Worm (Caenorhabditis elegans): ENCODE results near the gene T16G1.2.

- TF ChIP-seq tbx-2 (tag; optimal IDR thresholded peaks at IDR 0.05) (no peak), unc-42 (tag; optimal IDR thresholded peaks at IDR 0.05) (no peak), ceh-19 (GFP tag; optimal IDR thresholded peaks at IDR 0.05) (no peak), ceh-34 (tag; optimal IDR thresholded peaks at IDR 0.05) (no peak), pag-3 (tag; optimal IDR thresholded peaks at IDR 0.05; ENCODE audit: borderline replicate concordance) (no peak)
Measured at ce11 chrV:12906732-12907131, 22.6 kb upstream of the T16G1.2 start, which contains the start of gene ttr-29.

Data from whole organism, late embryonic.